Worm (Caenorhabditis elegans) whole organism, late embryonic: ENCODE data around the gene F10E9.10.

Experiments
- C08G9.2 ChIP-seq: sonication (generic microtip); optimal IDR thresholded peaks from 2 replicates; lab custom pipeline; 2016; ENCODE audit warnings: mild to moderate bottlenecking, missing genetic modification characterization, moderate library complexity, missing compliant biosample characterization
- F13H6.1 ChIP-seq: sonication (generic microtip); optimal IDR thresholded peaks from 2 replicates; lab custom pipeline; 2016; ENCODE audit warnings: missing genetic modification characterization, missing compliant biosample characterization
- ceh-18 ChIP-seq: sonication (generic microtip); optimal IDR thresholded peaks from 2 replicates; lab custom pipeline; 2016; ENCODE audit warnings: missing genetic modification characterization, missing compliant biosample characterization
- ceh-19 ChIP-seq: fragments of 200-800 bp; sonication (Bioruptor generic); optimal IDR thresholded peaks from 2 replicates; lab custom pipeline; 2018; ENCODE audit warnings: mild to moderate bottlenecking, missing genetic modification characterization, missing compliant biosample characterization
- ceh-22 ChIP-seq: sonication (generic microtip); optimal IDR thresholded peaks from 2 replicates; lab custom pipeline; 2017; ENCODE audit warnings: missing biosample characterization, missing genetic modification characterization
- ceh-31 ChIP-seq: sonication (generic microtip); optimal IDR thresholded peaks from 2 replicates; lab custom pipeline; 2016; ENCODE audit warnings: missing genetic modification characterization, missing compliant biosample characterization
- ceh-34 ChIP-seq: sonication (generic microtip); optimal IDR thresholded peaks from 2 replicates; lab custom pipeline; 2016; ENCODE audit warnings: mild to moderate bottlenecking, missing genetic modification characterization, missing compliant biosample characterization
- che-1 ChIP-seq: sonication (generic microtip); optimal IDR thresholded peaks from 2 replicates; lab custom pipeline; 2016; ENCODE audit warnings: mild to moderate bottlenecking, missing genetic modification characterization, missing compliant biosample characterization
- elt-2 ChIP-seq: sonication (generic microtip); optimal IDR thresholded peaks from 2 replicates; lab custom pipeline; 2016; ENCODE audit warnings: missing genetic modification reagents, missing genetic modification characterization, missing compliant biosample characterization
- fkh-10 ChIP-seq: fragments of 150-350 bp; optimal IDR thresholded peaks from 2 replicates; lab custom pipeline; 2014; ENCODE audit warnings: missing biosample characterization, missing genetic modification reagents, missing genetic modification characterization
- gmeb-2 ChIP-seq: sonication (generic microtip); optimal IDR thresholded peaks from 2 replicates; lab custom pipeline; 2016; ENCODE audit warnings: missing genetic modification characterization, inconsistent platforms, missing compliant biosample characterization
- hlh-30 ChIP-seq: sonication (generic microtip); optimal IDR thresholded peaks from 2 replicates; lab custom pipeline; 2017; ENCODE audit warnings: antibody characterized with exemption, missing genetic modification characterization, missing compliant biosample characterization; ENCODE audit not compliant: insufficient read depth
- hlh-8 ChIP-seq: sonication (generic microtip); optimal IDR thresholded peaks from 2 replicates; lab custom pipeline; 2016; ENCODE audit warnings: missing genotype, missing genetic modification characterization, missing compliant biosample characterization
- nfya-1 ChIP-seq: sonication (generic microtip); optimal IDR thresholded peaks from 2 replicates; lab custom pipeline; 2017; ENCODE audit warnings: missing genetic modification characterization, mild to moderate bottlenecking, missing compliant biosample characterization, antibody characterized with exemption, moderate library complexity
- nhr-232 ChIP-seq: sonication (generic microtip); optimal IDR thresholded peaks from 2 replicates; lab custom pipeline; 2016; ENCODE audit warnings: missing genetic modification characterization, missing compliant biosample characterization
- odd-2 ChIP-seq: sonication (generic microtip); optimal IDR thresholded peaks from 2 replicates; lab custom pipeline; 2017; ENCODE audit warnings: antibody characterized with exemption, mild to moderate bottlenecking, missing genetic modification characterization, missing compliant biosample characterization
- pag-3 ChIP-seq: sonication (generic microtip); optimal IDR thresholded peaks from 2 replicates; lab custom pipeline; 2016; ENCODE audit warnings: missing compliant biosample characterization, missing genetic modification characterization, borderline replicate concordance
- pha-2 ChIP-seq: sonication (generic microtip); optimal IDR thresholded peaks from 2 replicates; lab custom pipeline; 2017; ENCODE audit warnings: mild to moderate bottlenecking, missing genetic modification characterization, missing compliant biosample characterization
- pha-4 ChIP-seq: fragments of 150-350 bp; optimal IDR thresholded peaks from 2 replicates; lab custom pipeline; 2018; ENCODE audit warnings: missing biosample characterization, missing genetic modification reagents, missing genetic modification characterization
- pqm-1 ChIP-seq: sonication (generic microtip); optimal IDR thresholded peaks from 2 replicates; lab custom pipeline; 2016; ENCODE audit warnings: missing genetic modification characterization, missing compliant biosample characterization
- pros-1 ChIP-seq: fragments of 150-350 bp; optimal IDR thresholded peaks from 2 replicates; lab custom pipeline; 2014; ENCODE audit warnings: missing biosample characterization, missing genetic modification reagents, missing genetic modification characterization
- rnt-1 ChIP-seq: sonication (generic microtip); optimal IDR thresholded peaks from 2 replicates; lab custom pipeline; 2016; ENCODE audit warnings: missing genetic modification characterization, missing compliant biosample characterization
- sox-2 ChIP-seq: fragments of 200-800 bp; sonication (Bioruptor generic); IDR thresholded peaks from 2 replicates; pipeline ENCODE4 v1.3.6; 2022; ENCODE audit warnings: missing genetic modification reagents, missing genetic modification characterization, missing compliant biosample characterization
- sox-4 ChIP-seq: sonication (generic microtip); optimal IDR thresholded peaks from 2 replicates; lab custom pipeline; 2017; ENCODE audit warnings: mild to moderate bottlenecking, missing genetic modification characterization, inconsistent platforms, missing compliant biosample characterization
- syd-9 ChIP-seq: sonication (generic microtip); optimal IDR thresholded peaks from 2 replicates; lab custom pipeline; 2016; ENCODE audit warnings: mild to moderate bottlenecking, missing genetic modification characterization, moderate library complexity, missing compliant biosample characterization
- tbx-2 ChIP-seq: sonication (generic microtip); optimal IDR thresholded peaks from 2 replicates; lab custom pipeline; 2016; ENCODE audit warnings: missing genetic modification characterization, missing compliant biosample characterization
- tbx-7 ChIP-seq: sonication (generic microtip); optimal IDR thresholded peaks from 2 replicates; lab custom pipeline; 2016; ENCODE audit warnings: missing genotype, missing genetic modification characterization, missing compliant biosample characterization
- unc-42 ChIP-seq: sonication (generic microtip); optimal IDR thresholded peaks from 2 replicates; lab custom pipeline; 2016; ENCODE audit warnings: missing genotype, missing genetic modification characterization, missing compliant biosample characterization
- unc-55 ChIP-seq: sonication (generic microtip); optimal IDR thresholded peaks from 2 replicates; lab custom pipeline; 2017; ENCODE audit warnings: missing biosample characterization, missing genetic modification reagents, missing genetic modification characterization
- unc-86 ChIP-seq: sonication (generic microtip); optimal IDR thresholded peaks from 2 replicates; lab custom pipeline; 2016; ENCODE audit warnings: missing genetic modification characterization, missing compliant biosample characterization

The F10E9.10 gene

ce11 chrIII:8300860-8301396 is 19.2 kb downstream of the F10E9.10 start:
- TF ChIP-seq hlh-30 (no peak), pros-1 (tag; lab: Kevin White, UChicago) (no peak), ceh-34 (tag; lab: Kevin White, UChicago) (peak; percentile 82), rnt-1 (tag; lab: Kevin White, UChicago) (no peak), C08G9.2 (tag; lab: Kevin White, UChicago) (no peak), hlh-8 (peak; percentile 3), tbx-7 (no peak), unc-42 (tag; lab: Kevin White, UChicago) (peak; percentile 22), che-1 (tag; lab: Kevin White, UChicago) (no peak), odd-2 (tag; lab: Kevin White, UChicago) (no peak), syd-9 (tag; lab: Kevin White, UChicago) (no peak)

- TF ChIP-seq sox-2 = no peak
- peak; percentile 82 for TF ChIP-seq elt-2 (tag; lab: Kevin White, UChicago)
These were observed 20.3 kb downstream of the F10E9.10 start for ce11 chrIII:8299734-8300133.

ce11 chrIII:8299078-8299587 is 20.9 kb downstream of the F10E9.10 start:
- TF ChIP-seq unc-42 (tag; lab: Kevin White, UChicago) (peak; percentile 29), ceh-18 (tag; lab: Kevin White, UChicago) (no peak)

- TF ChIP-seq pha-4 (tag; lab: Kevin White, UChicago) = no peak
- TF ChIP-seq tbx-2 (tag; lab: Kevin White, UChicago) = peak; percentile 37
- no peak for TF ChIP-seq fkh-10
- TF ChIP-seq ceh-22 (tag; lab: Kevin White, UChicago) = no peak
- TF ChIP-seq elt-2 (tag; lab: Kevin White, UChicago) = peak; percentile 30
These were observed 21.7 kb downstream of the F10E9.10 start for ce11 chrIII:8298216-8298920.

- TF ChIP-seq nhr-232 (tag; lab: Kevin White, UChicago) = no peak
- TF ChIP-seq unc-55 (GFP tag; lab: Kevin White, UChicago) = peak; percentile 56
These were observed 26.8 kb downstream of the F10E9.10 start for ce11 chrIII:8293260-8293659.

ce11 chrIII:8291268-8292032 is 28.6 kb downstream of the F10E9.10 start:
- TF ChIP-seq elt-2 (tag; lab: Kevin White, UChicago) (peak; percentile 89), pha-2 (tag; lab: Kevin White, UChicago) (no peak)

ce11 chrIII:8289181-8289580 is 30.9 kb downstream of the F10E9.10 start:
- TF ChIP-seq gmeb-2 (tag; lab: Kevin White, UChicago) = no peak
- TF ChIP-seq unc-42 (tag; lab: Kevin White, UChicago) = peak; percentile 85

- TF ChIP-seq F13H6.1 (tag; lab: Kevin White, UChicago) (peak; percentile 17), ceh-19 (peak; percentile 45), unc-42 (tag; lab: Kevin White, UChicago) (peak; percentile 44), ceh-18 (tag; lab: Kevin White, UChicago) (peak; percentile 62), unc-86 (tag; lab: Kevin White, UChicago) (no peak), nhr-232 (tag; lab: Kevin White, UChicago) (no peak), unc-55 (GFP tag; lab: Kevin White, UChicago) (peak; percentile 46), gmeb-2 (tag; lab: Kevin White, UChicago) (no peak), C08G9.2 (tag; lab: Kevin White, UChicago) (no peak), pag-3 (no peak), pqm-1 (tag; lab: Kevin White, UChicago) (no peak), sox-4 (tag; lab: Kevin White, UChicago) (no peak), fkh-10 (no peak), rnt-1 (tag; lab: Kevin White, UChicago) (peak; percentile 34), odd-2 (tag; lab: Kevin White, UChicago) (no peak), ceh-31 (no peak), nfya-1 (peak; percentile 44)
These were observed 32.6 kb downstream of the F10E9.10 start for ce11 chrIII:8287519-8287918.
